Fruit fly (Drosophila melanogaster): ENCODE results near the gene CG15734.

DNA sequence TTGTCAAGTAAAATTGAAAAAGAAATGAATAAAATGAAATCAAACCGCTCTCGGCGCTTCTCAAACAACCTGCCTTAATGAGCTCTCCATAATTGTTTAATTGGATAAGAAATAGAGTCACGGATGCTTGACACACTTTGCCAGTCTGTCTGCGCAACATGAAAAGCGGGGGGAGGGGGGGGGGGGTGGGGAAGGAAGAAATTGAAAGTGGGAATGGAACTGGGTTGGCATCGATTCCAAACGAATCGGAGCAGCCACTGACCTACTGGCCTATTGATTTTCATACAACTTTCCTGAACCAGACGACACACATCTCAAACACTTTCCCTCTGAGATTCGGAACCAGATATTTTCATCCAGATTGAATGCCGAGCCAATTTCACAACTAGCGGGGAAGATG, 20.1 kb upstream of the CG15734 start, which contains the start of gene CG2750:
- TF ChIP-seq sens-2 (GFP tag; IDR thresholded peaks at IDR 0.05) (no peak), CG13894 (tag; optimal IDR thresholded peaks at IDR 0.05) (no peak), odd (GFP tag; optimal IDR thresholded peaks at IDR 0.05) (no peak), Dref (GFP tag; IDR thresholded peaks at IDR 0.05) (no peak), CG3281 (GFP tag; optimal IDR thresholded peaks at IDR 0.05) (no peak), Adf1 (GFP tag; IDR thresholded peaks at IDR 0.05) (no peak), Jarid2 (GFP tag; optimal IDR thresholded peaks at IDR 0.05) (no peak), Mes4 (GFP tag; optimal IDR thresholded peaks at IDR 0.05) (no peak), pan (optimal IDR thresholded peaks at IDR 0.05) (no peak), pan (GFP tag; optimal IDR thresholded peaks at IDR 0.05 in 1 of 2, IDR thresholded peaks at IDR 0.05 in 1 of 2) (no peak)

Data from whole organism, embryonic.